Fruit fly (Drosophila melanogaster) whole organism, embryonic: ENCODE results near the gene ND-24.

Source experiments
- Aef1 ChIP-seq: fragments of 200-800 bp; sonication (Bioruptor generic); IDR thresholded peaks from 3 replicates; pipeline ENCODE4 v1.3.6; 2022; ENCODE audit warnings: missing biosample characterization, missing genetic modification characterization
- Atf-2 ChIP-seq: fragments of 200-800 bp; sonication (Bioruptor generic); optimal IDR thresholded peaks from 2 replicates; lab custom pipeline; 2016; ENCODE audit warnings: missing biosample characterization, missing genetic modification characterization
- CG10147 ChIP-seq: fragments of 200-800 bp; sonication (Bioruptor generic); optimal IDR thresholded peaks from 2 replicates; lab custom pipeline; 2019; ENCODE audit warnings: missing biosample characterization, mild to moderate bottlenecking, missing genetic modification characterization, moderate library complexity
- CG10543 ChIP-seq: fragments of 200-800 bp; sonication (Bioruptor generic); optimal IDR thresholded peaks from 3 replicates; lab custom pipeline; 2017; ENCODE audit warnings: missing biosample characterization, mild to moderate bottlenecking, missing genetic modification characterization, moderate library complexity
- CG11085 ChIP-seq: fragments of 200-800 bp; sonication (Bioruptor generic); IDR thresholded peaks from 2 replicates; pipeline ENCODE4 v1.3.6; 2022; ENCODE audit warnings: missing biosample characterization, missing genetic modification characterization
- CG12299 ChIP-seq: fragments of 200-800 bp; sonication (Bioruptor generic); optimal IDR thresholded peaks from 2 replicates; lab custom pipeline; 2018; ENCODE audit warnings: missing biosample characterization, mild to moderate bottlenecking, missing genetic modification characterization
- CG15269 ChIP-seq: fragments of 200-800 bp; sonication (Bioruptor generic); optimal IDR thresholded peaks from 2 replicates; lab custom pipeline; 2018; ENCODE audit warnings: missing biosample characterization, mild to moderate bottlenecking, missing genetic modification characterization, moderate library complexity
- CG16779 ChIP-seq: fragments of 200-800 bp; sonication (Bioruptor generic); IDR thresholded peaks from 2 replicates; pipeline ENCODE4 v1.3.6; 2022; ENCODE audit warnings: missing biosample characterization, missing genetic modification characterization
- CG18764 ChIP-seq: fragments of 200-800 bp; sonication (Bioruptor generic); optimal IDR thresholded peaks from 3 replicates; lab custom pipeline; 2016; ENCODE audit warnings: missing biosample characterization, missing genetic modification characterization
- CG32772 ChIP-seq: fragments of 200-800 bp; sonication (Bioruptor generic); IDR thresholded peaks from 2 replicates; pipeline ENCODE4 v1.3.6; 2022; ENCODE audit warnings: missing biosample characterization, missing genetic modification characterization
- CG33557 ChIP-seq: fragments of 200-800 bp; sonication (Bioruptor generic); optimal IDR thresholded peaks from 2 replicates; lab custom pipeline; 2019; ENCODE audit warnings: missing biosample characterization, mild to moderate bottlenecking, missing genetic modification characterization, moderate library complexity
- CG43689 ChIP-seq: fragments of 200-800 bp; sonication (Bioruptor generic); IDR thresholded peaks from 2 replicates; pipeline ENCODE4 v1.3.6; 2022; ENCODE audit warnings: missing biosample characterization, missing genetic modification characterization
- CG6272 ChIP-seq: fragments of 200-800 bp; sonication (Bioruptor generic); IDR thresholded peaks from 2 replicates; pipeline ENCODE4 v1.3.6; 2022; ENCODE audit warnings: missing biosample characterization, missing genetic modification characterization
- CG6854 ChIP-seq: fragments of 200-800 bp; sonication (Bioruptor generic); optimal IDR thresholded peaks from 3 replicates; lab custom pipeline; 2017; ENCODE audit warnings: missing biosample characterization, mild to moderate bottlenecking, missing genetic modification characterization
- CG8924 ChIP-seq: fragments of 200-800 bp; optimal IDR thresholded peaks from 3 replicates; lab custom pipeline; 2019; ENCODE audit warnings: missing biosample characterization, mild to moderate bottlenecking, missing genetic modification characterization, moderate library complexity
- CG9609 ChIP-seq: fragments of 200-800 bp; sonication (Bioruptor generic); optimal IDR thresholded peaks from 3 replicates; lab custom pipeline; 2016; ENCODE audit warnings: missing biosample characterization, missing genetic modification characterization
- CG9797 ChIP-seq: fragments of 200-800 bp; sonication (Bioruptor generic); optimal IDR thresholded peaks from 3 replicates; lab custom pipeline; 2018; ENCODE audit warnings: missing biosample characterization, mild to moderate bottlenecking, missing genetic modification characterization
- CG9817 ChIP-seq: fragments of 200-800 bp; sonication (Bioruptor generic); optimal IDR thresholded peaks from 2 replicates; lab custom pipeline; 2018; ENCODE audit warnings: missing biosample characterization, mild to moderate bottlenecking, missing genetic modification characterization, moderate library complexity
- CkIIα-i1 ChIP-seq: fragments of 200-800 bp; sonication (Bioruptor generic); IDR thresholded peaks from 2 replicates; pipeline ENCODE4 v1.3.6; 2022; ENCODE audit warnings: missing biosample characterization, missing genetic modification characterization
- CrebB ChIP-seq: fragments of 200-800 bp; sonication (Bioruptor generic); optimal IDR thresholded peaks from 3 replicates; lab custom pipeline; 2018; ENCODE audit warnings: missing biosample characterization, mild to moderate bottlenecking, missing genetic modification characterization
- Hsf ChIP-seq: fragments of 200-800 bp; sonication (Bioruptor generic); optimal IDR thresholded peaks from 3 replicates; lab custom pipeline; 2016; ENCODE audit warnings: missing biosample characterization, missing genetic modification characterization
- Kr ChIP-seq: fragments of 200-800 bp; sonication (Bioruptor generic); optimal IDR thresholded peaks from 2 replicates; lab custom pipeline; 2017; ENCODE audit warnings: missing biosample characterization, mild to moderate bottlenecking, missing genetic modification characterization
- Lhr ChIP-seq: fragments of 200-800 bp; sonication (Bioruptor generic); optimal IDR thresholded peaks from 3 replicates; lab custom pipeline; 2017; ENCODE audit warnings: mild to moderate bottlenecking, missing biosample characterization, missing genetic modification reagents, missing genetic modification characterization
- MTF-1 ChIP-seq: fragments of 200-800 bp; sonication (Bioruptor generic); optimal IDR thresholded peaks from 2 replicates; lab custom pipeline; 2018; ENCODE audit warnings: missing biosample characterization, mild to moderate bottlenecking, missing genetic modification characterization, borderline replicate concordance
- Mrtf ChIP-seq: fragments of 200-800 bp; sonication (Bioruptor generic); IDR thresholded peaks from 3 replicates; pipeline ENCODE4 v1.3.6; 2022; ENCODE audit warnings: missing biosample characterization, missing genetic modification characterization
- NC2α ChIP-seq: fragments of 200-800 bp; sonication (Bioruptor generic); optimal IDR thresholded peaks from 2 replicates; lab custom pipeline; 2016; ENCODE audit warnings: missing biosample characterization, missing genetic modification characterization
- NC2β ChIP-seq: fragments of 200-800 bp; sonication (Bioruptor generic); optimal IDR thresholded peaks from 2 replicates; lab custom pipeline; 2016; ENCODE audit warnings: missing biosample characterization, missing genetic modification characterization
- Pdp1 ChIP-seq, 2 experiments: fragments of 200-800 bp; sonication (Bioruptor generic); optimal IDR thresholded peaks; 3 replicates each; lab custom pipeline; 2016; ENCODE audit warnings: missing biosample characterization in 2 of 2, missing genetic modification characterization in 2 of 2, mild to moderate bottlenecking in 1 of 2, moderate library complexity in 1 of 2
- Sry-δ ChIP-seq: fragments of 200-800 bp; sonication (Bioruptor generic); optimal IDR thresholded peaks from 2 replicates; lab custom pipeline; 2016; ENCODE audit warnings: missing biosample characterization, missing genetic modification characterization
- TFAM ChIP-seq: fragments of 200-800 bp; sonication (Bioruptor generic); optimal IDR thresholded peaks from 2 replicates; lab custom pipeline; 2017; ENCODE audit warnings: missing biosample characterization, missing genetic modification characterization, inconsistent platforms
- Xrp1 ChIP-seq: fragments of 200-800 bp; sonication (Bioruptor generic); IDR thresholded peaks from 2 replicates; pipeline ENCODE4 v1.3.6; 2022; ENCODE audit warnings: missing biosample characterization, missing genetic modification characterization
- ap ChIP-seq: fragments of 200-800 bp; sonication (Bioruptor generic); IDR thresholded peaks from 2 replicates; pipeline ENCODE4 v1.3.6; 2022; ENCODE audit warnings: missing biosample characterization, missing genetic modification characterization
- bcd ChIP-seq: fragments of 200-800 bp; sonication (Bioruptor generic); optimal IDR thresholded peaks from 2 replicates; lab custom pipeline; 2017; ENCODE audit warnings: missing biosample characterization, mild to moderate bottlenecking, missing genetic modification characterization
- ci ChIP-seq: fragments of 200-800 bp; sonication (Bioruptor generic); IDR thresholded peaks from 3 replicates; pipeline ENCODE4 v1.3.6; 2022; ENCODE audit warnings: missing biosample characterization, missing genetic modification characterization
- cwo ChIP-seq: fragments of 200-800 bp; sonication (Bioruptor generic); optimal IDR thresholded peaks from 3 replicates; lab custom pipeline; 2017; ENCODE audit warnings: missing biosample characterization, missing genetic modification characterization, mild to moderate bottlenecking, moderate library complexity, missing genetic modification reagents
- dan ChIP-seq: fragments of 200-800 bp; sonication (Bioruptor generic); IDR thresholded peaks from 2 replicates; pipeline ENCODE4 v1.3.6; 2022; ENCODE audit warnings: missing biosample characterization, missing genetic modification characterization
- ems ChIP-seq: fragments of 200-800 bp; sonication (Bioruptor generic); optimal IDR thresholded peaks from 3 replicates; lab custom pipeline; 2016; ENCODE audit warnings: missing biosample characterization, missing genetic modification characterization
- eve ChIP-seq, 2 experiments: fragments of >200 bp; optimal IDR thresholded peaks; 2 replicates each; lab custom pipeline; 2017; ENCODE audit warnings: missing biosample characterization in 2 of 2, missing genetic modification characterization in 2 of 2
- gcm2 ChIP-seq: fragments of 200-800 bp; sonication (Bioruptor generic); optimal IDR thresholded peaks from 2 replicates; lab custom pipeline; 2016; ENCODE audit warnings: missing biosample characterization, missing genetic modification characterization
- lbe ChIP-seq: fragments of 200-800 bp; sonication (Bioruptor generic); optimal IDR thresholded peaks from 2 replicates; lab custom pipeline; 2016; ENCODE audit warnings: missing biosample characterization, mild to moderate bottlenecking, missing genetic modification characterization
- lilli ChIP-seq: fragments of 200-800 bp; sonication (Bioruptor generic); optimal IDR thresholded peaks from 3 replicates; lab custom pipeline; 2016; ENCODE audit warnings: missing biosample characterization, missing genetic modification characterization
- maf-S ChIP-seq: fragments of 200-800 bp; sonication (Bioruptor generic); optimal IDR thresholded peaks from 2 replicates; lab custom pipeline; 2016; ENCODE audit warnings: missing biosample characterization, missing genetic modification characterization
- pita ChIP-seq: fragments of 200-800 bp; sonication (Bioruptor generic); optimal IDR thresholded peaks from 2 replicates; lab custom pipeline; 2017; ENCODE audit warnings: missing biosample characterization, mild to moderate bottlenecking, missing genetic modification characterization
- pum ChIP-seq: fragments of 200-800 bp; sonication (Bioruptor generic); optimal IDR thresholded peaks from 2 replicates; lab custom pipeline; 2016; ENCODE audit warnings: missing biosample characterization, missing genetic modification characterization
- pzg ChIP-seq: fragments of 200-800 bp; sonication (Bioruptor generic); optimal IDR thresholded peaks from 3 replicates; lab custom pipeline; 2018; ENCODE audit warnings: missing biosample characterization, mild to moderate bottlenecking, missing genetic modification characterization, moderate library complexity
- sd ChIP-seq: fragments of 200-800 bp; sonication (Bioruptor generic); optimal IDR thresholded peaks from 3 replicates; lab custom pipeline; 2018; ENCODE audit warnings: missing biosample characterization, mild to moderate bottlenecking, missing genetic modification characterization, moderate library complexity
- seq ChIP-seq: fragments of 200-800 bp; sonication (Bioruptor generic); IDR thresholded peaks from 2 replicates; pipeline ENCODE4 v1.3.6; 2022; ENCODE audit warnings: missing biosample characterization, missing genetic modification characterization
- so ChIP-seq: fragments of 200-800 bp; sonication (Bioruptor generic); IDR thresholded peaks from 3 replicates; pipeline ENCODE4 v1.3.6; 2022; ENCODE audit warnings: missing biosample characterization, missing genetic modification characterization
- tin ChIP-seq: fragments of 200-800 bp; sonication (Bioruptor generic); optimal IDR thresholded peaks from 3 replicates; lab custom pipeline; 2016; ENCODE audit warnings: missing biosample characterization, missing genetic modification characterization
- wor ChIP-seq: fragments of 200-800 bp; sonication (Bioruptor generic); IDR thresholded peaks from 2 replicates; pipeline ENCODE4 v1.3.6; 2022; ENCODE audit warnings: missing biosample characterization, missing genetic modification characterization

Gene ND-24

dm6 chrX:17631996-17632612 lies at the start of gene ND-24, which contains the start of gene corolla (continued):
- TF ChIP-seq CG9817 (tag; lab: Kevin White, UChicago) (peak; percentile 73), eve (GFP tag; optimal IDR thresholded peaks at IDR 0.05; lab: Kevin White, UChicago) (no peak), ap (peak; percentile 78), cwo (GFP tag; lab: Kevin White, UChicago) (peak; percentile 29), CG33557 (GFP tag; lab: Kevin White, UChicago) (peak; percentile 60), lilli (GFP tag; lab: Kevin White, UChicago) (peak; percentile 93), so (GFP tag; lab: Robert Waterston, UW) (peak; percentile 84; the same call in 2 of the 3 replicates), TFAM (GFP tag; lab: Kevin White, UChicago) (no peak), ci (peak; percentile 84), maf-S (peak; percentile 83), dan (GFP tag; lab: Robert Waterston, UW) (peak; percentile 46; the same call in 1 of the 2 replicates), CG6272 (GFP tag; lab: Robert Waterston, UW) (peak; percentile 91), CG9797 (GFP tag; lab: Kevin White, UChicago) (peak; percentile 50), Lhr (GFP tag; lab: Kevin White, UChicago) (peak; percentile 45), Kr (GFP tag; lab: Kevin White, UChicago) (no peak), lbe (peak; percentile 63), bcd (peak; percentile 78), CG6854 (GFP tag; lab: Kevin White, UChicago) (peak; percentile 48), Atf-2 (GFP tag; lab: Kevin White, UChicago) (peak; percentile 71), seq (GFP tag; lab: Robert Waterston, UW) (peak; percentile 69), Hsf (GFP tag; lab: Kevin White, UChicago) (peak; percentile 91), pzg (peak; percentile 70), ems (peak; percentile 83), CkIIα-i1 (GFP tag; lab: Robert Waterston, UW) (0 out of 2 replicates have a peak, but pooled peaks have one; percentile 13), Pdp1 (GFP tag; optimal IDR thresholded peaks at IDR 0.05; lab: Kevin White, UChicago) (peak; percentile 86 to 90), Aef1 (GFP tag; lab: Robert Waterston, UW) (peak; percentile 88), gcm2 (GFP tag; lab: Kevin White, UChicago) (peak; percentile 43), CG43689 (GFP tag; lab: Robert Waterston, UW) (peak; percentile 59), NC2β (GFP tag; lab: Kevin White, UChicago) (peak; percentile 75), CG32772 (peak; percentile 91), tin (peak; percentile 89), Sry-δ (GFP tag; lab: Kevin White, UChicago) (peak; percentile 90), Mrtf (peak; percentile 71), CG11085 (GFP tag; lab: Robert Waterston, UW) (peak; percentile 80), pum (GFP tag; lab: Kevin White, UChicago) (peak; percentile 89), CG12299 (tag; lab: Kevin White, UChicago) (peak; percentile 69), wor (peak; percentile 77), CrebB (peak; percentile 31), sd (tag; lab: Kevin White, UChicago) (no peak), CG15269 (tag; lab: Kevin White, UChicago) (peak; percentile 78), NC2α (GFP tag; lab: Kevin White, UChicago) (peak; percentile 62), MTF-1 (GFP tag; lab: Kevin White, UChicago) (no peak), CG8924 (tag; lab: Kevin White, UChicago) (peak; percentile 59), Xrp1 (GFP tag; lab: Robert Waterston, UW) (peak; percentile 92), CG16779 (GFP tag; lab: Robert Waterston, UW) (peak; percentile 67; the same call in 1 of the 2 replicates), CG10147 (peak; percentile 71), CG9609 (GFP tag; lab: Kevin White, UChicago) (peak; percentile 76), CG18764 (peak; percentile 75), pita (no peak), CG10543 (peak; percentile 57)
